Fruit fly (Drosophila melanogaster) whole organism: Measurements from ENCODE around the gene TfIIB.

Source experiments
- CG8478 ChIP-seq: fragments of >200 bp; optimal IDR thresholded peaks from 2 replicates; lab custom pipeline; 2018; ENCODE audit warnings: inconsistent platforms
- EcR ChIP-seq, 2 experiments: fragments of >200 bp; optimal IDR thresholded peaks; 2 replicates each; lab custom pipeline; 2017; ENCODE audit warnings: missing biosample characterization in 2 of 2, missing genetic modification characterization in 2 of 2, missing genetic modification reagents in 2 of 2
- psq ChIP-seq: fragments of >200 bp; optimal IDR thresholded peaks from 2 replicates; lab custom pipeline; 2017
- usp ChIP-seq: fragments of >200 bp; optimal IDR thresholded peaks from 2 replicates; lab custom pipeline; 2017; ENCODE audit warnings: missing biosample characterization, missing genetic modification characterization, mixed read lengths

DNA sequence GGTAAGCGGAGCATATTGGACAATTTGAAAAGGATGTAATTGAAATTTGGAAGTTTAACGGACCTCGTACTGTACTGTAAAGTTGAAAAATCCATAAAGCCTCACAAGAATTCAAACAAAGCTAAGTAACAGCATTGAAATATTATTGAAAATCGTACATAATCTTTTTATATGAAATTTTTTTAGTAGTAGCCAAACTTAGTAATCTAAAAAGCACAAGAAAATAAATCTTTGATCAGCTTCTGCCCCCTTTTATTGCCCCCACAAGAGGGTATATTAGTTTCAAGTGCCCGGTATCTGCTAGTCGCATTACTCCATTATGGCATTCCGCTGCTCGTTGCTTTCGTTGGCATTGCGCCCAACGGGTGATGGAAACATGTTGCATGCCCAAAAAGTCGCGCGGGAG lies 35.7 kb downstream of the TfIIB start:
- TF ChIP-seq psq (no peak), usp (GFP tag; lab: Kevin White, UChicago) (no peak), CG8478 (lab: Kevin White, UChicago) (no peak), EcR (GFP tag; optimal IDR thresholded peaks at IDR 0.05; lab: Kevin White, UChicago) (no peak)
